Fruit fly (Drosophila melanogaster): ENCODE results near the gene CG32708.

- TF ChIP-seq Myc (optimal IDR thresholded peaks at IDR 0.05): no peak
- no peak for TF ChIP-seq dl (GFP tag; optimal IDR thresholded peaks at IDR 0.05; ENCODE audit: insufficient read depth in 1 of 2, partially characterized antibody in 2 of 2)
- no peak for TF ChIP-seq jim (GFP tag; optimal IDR thresholded peaks at IDR 0.05)
- no peak for TF ChIP-seq Dfd (GFP tag; optimal IDR thresholded peaks at IDR 0.05)
- no peak for TF ChIP-seq Abd-B (GFP tag; optimal IDR thresholded peaks at IDR 0.05)
- peak; percentile 33 for TF ChIP-seq br (GFP tag; optimal IDR thresholded peaks at IDR 0.05)
- peak; percentile 72 for TF ChIP-seq psq (GFP tag; optimal IDR thresholded peaks at IDR 0.05)
- TF ChIP-seq Hr83 (GFP tag; optimal IDR thresholded peaks at IDR 0.05; ENCODE audit: poor library complexity, severe bottlenecking): no peak
Observed at dm6 chrX:9066802-9067489, 18.8 kb upstream of the CG32708 start.

All from whole organism, wandering third instar larva.